Fruit fly (Drosophila melanogaster) whole organism, embryonic: ENCODE results near the gene CG1632.

Experiments used
- Atf3 ChIP-seq: fragments of 200-800 bp; sonication (Bioruptor generic); optimal IDR thresholded peaks from 3 replicates; lab custom pipeline; 2016; ENCODE audit warnings: missing biosample characterization, missing genetic modification characterization
- Bdp1 ChIP-seq: fragments of 200-800 bp; sonication (Bioruptor generic); optimal IDR thresholded peaks from 3 replicates; lab custom pipeline; 2016; ENCODE audit warnings: missing biosample characterization, missing genetic modification characterization
- C15 ChIP-seq: fragments of 200-800 bp; sonication (Bioruptor generic); IDR thresholded peaks from 3 replicates; pipeline ENCODE4 v1.3.6; 2022; ENCODE audit warnings: missing biosample characterization, missing genetic modification characterization
- CG10209 ChIP-seq: fragments of 200-800 bp; sonication (Bioruptor generic); optimal IDR thresholded peaks from 3 replicates; lab custom pipeline; 2017; ENCODE audit warnings: missing biosample characterization, mild to moderate bottlenecking, missing genetic modification characterization, missing genetic modification reagents
- CG10366 ChIP-seq: fragments of 200-800 bp; sonication (Bioruptor generic); IDR thresholded peaks from 2 replicates; pipeline ENCODE4 v1.3.6; 2022; ENCODE audit warnings: missing biosample characterization, missing genetic modification characterization
- CG10543 ChIP-seq: fragments of 200-800 bp; sonication (Bioruptor generic); optimal IDR thresholded peaks from 3 replicates; lab custom pipeline; 2017; ENCODE audit warnings: missing biosample characterization, mild to moderate bottlenecking, missing genetic modification characterization, moderate library complexity
- CG11093 ChIP-seq: fragments of 200-800 bp; sonication (Bioruptor generic); IDR thresholded peaks from 3 replicates; pipeline ENCODE4 v1.3.6; 2022; ENCODE audit warnings: missing biosample characterization, missing genetic modification characterization
- CG11398 ChIP-seq: fragments of 200-800 bp; sonication (Bioruptor generic); optimal IDR thresholded peaks from 2 replicates; lab custom pipeline; 2016; ENCODE audit warnings: missing biosample characterization, missing genetic modification characterization
- CG11504 ChIP-seq: fragments of 200-800 bp; sonication (Bioruptor generic); optimal IDR thresholded peaks from 3 replicates; lab custom pipeline; 2019; ENCODE audit warnings: missing biosample characterization, mild to moderate bottlenecking, missing genetic modification characterization, moderate library complexity
- CG1233 ChIP-seq: fragments of 200-800 bp; sonication (Bioruptor generic); optimal IDR thresholded peaks from 4 replicates; lab custom pipeline; 2018; ENCODE audit warnings: missing biosample characterization, mild to moderate bottlenecking, missing genetic modification characterization
- CG13287 ChIP-seq: fragments of 200-800 bp; sonication (Bioruptor generic); IDR thresholded peaks from 2 replicates; pipeline ENCODE4 v1.3.6; 2022; ENCODE audit warnings: missing biosample characterization, missing genetic modification characterization; ENCODE audit not compliant: partially characterized antibody
- CG13894 ChIP-seq: fragments of 200-800 bp; sonication (Bioruptor generic); optimal IDR thresholded peaks from 3 replicates; lab custom pipeline; 2018; ENCODE audit warnings: missing biosample characterization, mild to moderate bottlenecking, missing genetic modification characterization, moderate library complexity
- CG15011 ChIP-seq: fragments of 200-800 bp; sonication (Bioruptor generic); optimal IDR thresholded peaks from 3 replicates; lab custom pipeline; 2018; ENCODE audit warnings: missing biosample characterization, mild to moderate bottlenecking, missing genetic modification characterization
- CG15696 ChIP-seq: fragments of 200-800 bp; sonication (Bioruptor generic); optimal IDR thresholded peaks from 2 replicates; lab custom pipeline; 2019; ENCODE audit warnings: missing biosample characterization, mild to moderate bottlenecking, missing genetic modification characterization, moderate library complexity
- CG1602 ChIP-seq: fragments of 200-800 bp; sonication (Bioruptor generic); optimal IDR thresholded peaks from 3 replicates; lab custom pipeline; 2016; ENCODE audit warnings: missing biosample characterization, missing genetic modification characterization
- CG17328 ChIP-seq: fragments of 200-800 bp; sonication (Bioruptor generic); IDR thresholded peaks from 2 replicates; pipeline ENCODE4 v1.3.6; 2022; ENCODE audit warnings: missing biosample characterization, missing genetic modification characterization
- CG18011 ChIP-seq: fragments of 200-800 bp; sonication (Bioruptor generic); optimal IDR thresholded peaks from 2 replicates; lab custom pipeline; 2017; ENCODE audit warnings: missing biosample characterization, missing genetic modification characterization, mild to moderate bottlenecking, moderate library complexity, missing genotype
- CG2120 ChIP-seq: fragments of 200-800 bp; sonication (Bioruptor generic); optimal IDR thresholded peaks from 3 replicates; lab custom pipeline; 2016; ENCODE audit warnings: missing biosample characterization, missing genetic modification characterization
- CG32772 ChIP-seq: fragments of 200-800 bp; sonication (Bioruptor generic); IDR thresholded peaks from 2 replicates; pipeline ENCODE4 v1.3.6; 2022; ENCODE audit warnings: missing biosample characterization, missing genetic modification characterization
- CG34376 ChIP-seq: fragments of 200-800 bp; sonication (Bioruptor generic); optimal IDR thresholded peaks from 2 replicates; lab custom pipeline; 2018; ENCODE audit warnings: missing biosample characterization, mild to moderate bottlenecking, missing genetic modification characterization
- CG3726 ChIP-seq: fragments of 200-800 bp; sonication (Bioruptor generic); IDR thresholded peaks from 3 replicates; pipeline ENCODE4, ENCODE4 v1.3.6; 2022; ENCODE audit warnings: missing biosample characterization, missing genetic modification characterization
- CG6272 ChIP-seq: fragments of 200-800 bp; sonication (Bioruptor generic); IDR thresholded peaks from 2 replicates; pipeline ENCODE4 v1.3.6; 2022; ENCODE audit warnings: missing biosample characterization, missing genetic modification characterization
- CG6765 ChIP-seq: fragments of 200-800 bp; sonication (Bioruptor generic); optimal IDR thresholded peaks from 3 replicates; lab custom pipeline; 2017; ENCODE audit warnings: missing biosample characterization, mild to moderate bottlenecking, missing genetic modification characterization
- CG6791 ChIP-seq: fragments of 200-800 bp; sonication (Bioruptor generic); IDR thresholded peaks from 3 replicates; pipeline ENCODE4 v1.3.6; 2022; ENCODE audit warnings: missing biosample characterization, missing genetic modification characterization; ENCODE audit not compliant: partially characterized antibody
- CG7372 ChIP-seq: fragments of 200-800 bp; sonication (Bioruptor generic); IDR thresholded peaks from 2 replicates; pipeline ENCODE4 v1.3.6; 2022; ENCODE audit warnings: missing biosample characterization, missing genetic modification characterization
- CG7786 ChIP-seq: fragments of 200-800 bp; sonication (Bioruptor generic); optimal IDR thresholded peaks from 2 replicates; lab custom pipeline; 2016; ENCODE audit warnings: missing biosample characterization, missing genetic modification characterization
- CG8281 ChIP-seq: fragments of 200-800 bp; sonication (Bioruptor generic); optimal IDR thresholded peaks from 2 replicates; lab custom pipeline; 2018; ENCODE audit warnings: missing biosample characterization, mild to moderate bottlenecking, missing genetic modification characterization, moderate library complexity
- CG9932 ChIP-seq: fragments of 200-800 bp; sonication (Bioruptor generic); IDR thresholded peaks from 2 replicates; pipeline ENCODE4 v1.3.6; 2022; ENCODE audit warnings: missing biosample characterization, missing genetic modification characterization
- D19B ChIP-seq: fragments of 200-800 bp; sonication (Bioruptor generic); optimal IDR thresholded peaks from 2 replicates; lab custom pipeline; 2017; ENCODE audit warnings: missing biosample characterization, mild to moderate bottlenecking, missing genetic modification characterization
- Hand ChIP-seq: fragments of 200-800 bp; sonication (Bioruptor generic); optimal IDR thresholded peaks from 2 replicates; lab custom pipeline; 2017; ENCODE audit warnings: mild to moderate bottlenecking, missing biosample characterization, missing genetic modification reagents, missing genetic modification characterization
- Hmr ChIP-seq: fragments of 200-800 bp; sonication (Bioruptor generic); optimal IDR thresholded peaks from 3 replicates; lab custom pipeline; 2017; ENCODE audit warnings: mild to moderate bottlenecking, missing biosample characterization, missing genetic modification reagents, missing genetic modification characterization
- Hr3 ChIP-seq: fragments of 200-800 bp; sonication (Bioruptor generic); optimal IDR thresholded peaks from 3 replicates; lab custom pipeline; 2016; ENCODE audit warnings: missing biosample characterization, missing genetic modification characterization
- Hr39 ChIP-seq: fragments of >200 bp; optimal IDR thresholded peaks from 2 replicates; lab custom pipeline; 2017
- Med ChIP-seq: fragments of 200-800 bp; sonication (Bioruptor generic); peaks from one replicate; lab custom pipeline; 2016; ENCODE audit warnings: missing biosample characterization, missing genetic modification characterization, mild to moderate bottlenecking, inconsistent platforms, moderate library complexity
- Stat92E ChIP-seq, 3 experiments: fragments of >200 bp in 2 of 3; fragments of 200-800 bp in 1 of 3; sonication (Bioruptor generic) in 1 of 3; optimal IDR thresholded peaks; 2 replicates each; lab custom pipeline; 2017 to 2019; ENCODE audit warnings: missing biosample characterization in 3 of 3, missing genetic modification characterization in 3 of 3, mild to moderate bottlenecking in 1 of 3, moderate library complexity in 1 of 3
- Xrp1 ChIP-seq: fragments of 200-800 bp; sonication (Bioruptor generic); IDR thresholded peaks from 2 replicates; pipeline ENCODE4 v1.3.6; 2022; ENCODE audit warnings: missing biosample characterization, missing genetic modification characterization
- dati ChIP-seq: fragments of 200-800 bp; sonication (Bioruptor generic); IDR thresholded peaks from 2 replicates; pipeline ENCODE4 v1.3.6; 2022; ENCODE audit warnings: missing biosample characterization, missing genetic modification characterization
- dimm ChIP-seq: fragments of 200-800 bp; sonication (Bioruptor generic); IDR thresholded peaks from 2 replicates; pipeline ENCODE4 v1.3.6; 2022; ENCODE audit warnings: missing biosample characterization, missing genetic modification characterization
- dm ChIP-seq: fragments of 200-800 bp; sonication (Bioruptor generic); optimal IDR thresholded peaks from 3 replicates; lab custom pipeline; 2016; ENCODE audit warnings: missing biosample characterization, missing genetic modification characterization
- fd64A ChIP-seq: fragments of 200-800 bp; sonication (Bioruptor generic); optimal IDR thresholded peaks from 3 replicates; lab custom pipeline; 2018; ENCODE audit warnings: missing biosample characterization, mild to moderate bottlenecking, missing genetic modification characterization
- gce ChIP-seq: fragments of 200-800 bp; sonication (Bioruptor generic); IDR thresholded peaks from 3 replicates; pipeline ENCODE4 v1.3.6; 2022; ENCODE audit warnings: missing biosample characterization, missing genetic modification characterization
- grau ChIP-seq: fragments of 200-800 bp; optimal IDR thresholded peaks from 3 replicates; lab custom pipeline; 2019; ENCODE audit warnings: missing biosample characterization, mild to moderate bottlenecking, missing genetic modification characterization, moderate library complexity
- gsb ChIP-seq: fragments of 200-800 bp; sonication (Bioruptor generic); IDR thresholded peaks from 2 replicates; pipeline ENCODE4 v1.3.6; 2022; ENCODE audit warnings: missing biosample characterization, missing genetic modification characterization
- gt ChIP-seq: fragments of 200-800 bp; sonication (Bioruptor generic); IDR thresholded peaks from 2 replicates; pipeline ENCODE4 v1.3.6; 2022; ENCODE audit warnings: missing biosample characterization, missing genetic modification characterization
- h ChIP-seq: fragments of >200 bp; optimal IDR thresholded peaks from 2 replicates; lab custom pipeline; 2017
- inv ChIP-seq: fragments of 200-800 bp; sonication (Bioruptor generic); IDR thresholded peaks from 2 replicates; pipeline ENCODE4 v1.3.6; 2022; ENCODE audit warnings: missing biosample characterization, missing genetic modification characterization; ENCODE audit not compliant: partially characterized antibody
- kah ChIP-seq: fragments of 200-800 bp; sonication (Bioruptor generic); optimal IDR thresholded peaks from 2 replicates; lab custom pipeline; 2018; ENCODE audit warnings: missing biosample characterization, mild to moderate bottlenecking, missing genetic modification characterization
- lbe ChIP-seq: fragments of 200-800 bp; sonication (Bioruptor generic); optimal IDR thresholded peaks from 2 replicates; lab custom pipeline; 2016; ENCODE audit warnings: missing biosample characterization, mild to moderate bottlenecking, missing genetic modification characterization
- nom ChIP-seq: fragments of 200-800 bp; sonication (Bioruptor generic); optimal IDR thresholded peaks from 2 replicates; lab custom pipeline; 2017; ENCODE audit warnings: missing biosample characterization, missing genetic modification characterization, mild to moderate bottlenecking, moderate library complexity, missing genetic modification reagents
- pan ChIP-seq, 4 experiments: fragments of >200 bp in 3 of 4; fragments of 200-800 bp in 1 of 4; sonication (Bioruptor generic) in 1 of 4; optimal IDR thresholded peaks in 3 of 4; IDR thresholded peaks in 1 of 4; 2 replicates each; pipeline versions ENCODE4 v1.3.6 to Lab custom; 2017 to 2022; ENCODE audit warnings: missing biosample characterization in 2 of 4, missing genetic modification characterization in 2 of 4, mixed read lengths in 1 of 4
- pfk ChIP-seq: fragments of 200-800 bp; sonication (Bioruptor generic); optimal IDR thresholded peaks from 2 replicates; lab custom pipeline; 2018; ENCODE audit warnings: missing biosample characterization, mild to moderate bottlenecking, missing genetic modification characterization, moderate library complexity
- sens-2 ChIP-seq: fragments of 200-800 bp; sonication (Bioruptor generic); IDR thresholded peaks from 2 replicates; pipeline ENCODE4 v1.3.6; 2022; ENCODE audit warnings: missing biosample characterization, missing genetic modification characterization

The CG1632 gene

dm6 chrX:8233167-8233566 lies 19.3 kb upstream of the CG1632 start (continued):
- no peak for TF ChIP-seq CG18011 (GFP tag; lab: Kevin White, UChicago)
- TF ChIP-seq gt (GFP tag; lab: Robert Waterston, UW) = no peak
- no peak for TF ChIP-seq inv (GFP tag; lab: Robert Waterston, UW)
- no peak for TF ChIP-seq Xrp1 (GFP tag; lab: Robert Waterston, UW)
- no peak for TF ChIP-seq Stat92E (GFP tag; optimal IDR thresholded peaks at IDR 0.05; lab: Kevin White, UChicago)
- no peak for TF ChIP-seq CG6765
- no peak for TF ChIP-seq CG10366
- no peak for TF ChIP-seq CG11093 (GFP tag; lab: Robert Waterston, UW)
- no peak for TF ChIP-seq Hr39
- TF ChIP-seq CG2120 (GFP tag; lab: Kevin White, UChicago) = peak; percentile 69
- no peak for TF ChIP-seq CG1602 (GFP tag; lab: Kevin White, UChicago)
- TF ChIP-seq h (lab: Kevin White, UChicago) = no peak
- peak; percentile 18 for TF ChIP-seq grau (tag; lab: Kevin White, UChicago)
- TF ChIP-seq dimm (GFP tag; lab: Robert Waterston, UW) = no peak
- TF ChIP-seq pfk (GFP tag; lab: Kevin White, UChicago) = no peak
- no peak for TF ChIP-seq nom (GFP tag; lab: Kevin White, UChicago)
- TF ChIP-seq CG34376 (GFP tag; lab: Kevin White, UChicago) = peak; percentile 6
- TF ChIP-seq lbe (GFP tag; lab: Kevin White, UChicago) = no peak
- TF ChIP-seq CG13287 (GFP tag; lab: Robert Waterston, UW) = no peak
- no peak for TF ChIP-seq CG15011 (GFP tag; lab: Kevin White, UChicago)
- peak; percentile 89 for TF ChIP-seq Med (GFP tag; lab: Kevin White, UChicago)
- no peak for TF ChIP-seq gce (GFP tag; lab: Robert Waterston, UW)
- peak; percentile 35; the same call in 1 of the 2 replicates for TF ChIP-seq CG32772 (GFP tag; lab: Robert Waterston, UW)
- TF ChIP-seq CG10543 (GFP tag; lab: Kevin White, UChicago) = peak; percentile 24
- TF ChIP-seq sens-2 (GFP tag; lab: Robert Waterston, UW) = no peak
- TF ChIP-seq gsb = no peak
- no peak for TF ChIP-seq CG15696 (tag; lab: Kevin White, UChicago)
- TF ChIP-seq pan (optimal IDR thresholded peaks at IDR 0.05; lab: Kevin White, UChicago) = no peak
- TF ChIP-seq pan (GFP tag; optimal IDR thresholded peaks at IDR 0.05 in 1 of 2, IDR thresholded peaks at IDR 0.05 in 1 of 2) = peak in 1 of 2 experiments; percentile 39
- TF ChIP-seq CG6272 (GFP tag; lab: Robert Waterston, UW) = no peak
- peak; percentile 53 for TF ChIP-seq Hmr (GFP tag; lab: Kevin White, UChicago)
- TF ChIP-seq CG11504 (tag; lab: Kevin White, UChicago) = no peak
- TF ChIP-seq C15 = no peak
- no peak for TF ChIP-seq Bdp1 (GFP tag; lab: Kevin White, UChicago)
- TF ChIP-seq CG8281 (tag; lab: Kevin White, UChicago) = no peak
- TF ChIP-seq CG6791 = no peak
- peak; percentile 68 for TF ChIP-seq CG9932
- TF ChIP-seq dm = no peak
- TF ChIP-seq CG17328 = no peak
- TF ChIP-seq CG11398 (GFP tag; lab: Kevin White, UChicago) = no peak
- TF ChIP-seq Hand (GFP tag; lab: Kevin White, UChicago) = peak; percentile 28
- no peak for TF ChIP-seq Atf3 (GFP tag; lab: Kevin White, UChicago)
- TF ChIP-seq Hr3 = no peak
- TF ChIP-seq D19B (GFP tag; lab: Kevin White, UChicago) = peak; percentile 96
- TF ChIP-seq kah (GFP tag; lab: Kevin White, UChicago) = no peak
- no peak for TF ChIP-seq CG7372 (GFP tag; lab: Robert Waterston, UW)
- TF ChIP-seq fd64A = no peak
- TF ChIP-seq CG1233 (GFP tag; lab: Kevin White, UChicago) = no peak
- peak; percentile 29 for TF ChIP-seq CG7786 (GFP tag; lab: Kevin White, UChicago)
- TF ChIP-seq CG10209 = peak; percentile 8
- no peak for TF ChIP-seq CG3726 (GFP tag; lab: Robert Waterston, UW)
- TF ChIP-seq CG13894 (tag; lab: Kevin White, UChicago) = peak; percentile 30
- TF ChIP-seq dati (GFP tag; lab: Robert Waterston, UW) = no peak
